Fruit fly (Drosophila melanogaster) S2 (cell line): ENCODE measurements around the gene CG43055.

ENCODE experiments used
- CG8478 ChIP-seq: fragments of >200 bp; optimal IDR thresholded peaks from 2 replicates; lab custom pipeline; 2018
- CTCF ChIP-seq, 2 experiments: fragments of >200 bp; optimal IDR thresholded peaks; 2 replicates each; lab custom pipeline; 2018

- TF ChIP-seq CG8478 (lab: Kevin White, UChicago) (no peak), CTCF (optimal IDR thresholded peaks at IDR 0.05; lab: Kevin White, UChicago) (no peak)
Measured at dm6 chr2L:4456539-4456994, 45.6 kb downstream of the CG43055 start, which contains the start of gene Gs1l.
